Fruit fly (Drosophila melanogaster) whole organism, embryonic: ENCODE results near the gene CG4115.

Experiments used
- CG10267 ChIP-seq: fragments of 200-800 bp; sonication (Bioruptor generic); optimal IDR thresholded peaks from 2 replicates; lab custom pipeline; 2018; ENCODE audit warnings: missing biosample characterization, mild to moderate bottlenecking, missing genetic modification characterization, moderate library complexity
- CG10654 ChIP-seq: fragments of 200-800 bp; sonication (Bioruptor generic); optimal IDR thresholded peaks from 2 replicates; lab custom pipeline; 2016; ENCODE audit warnings: missing biosample characterization, missing genetic modification characterization
- CG11093 ChIP-seq: fragments of 200-800 bp; sonication (Bioruptor generic); IDR thresholded peaks from 3 replicates; pipeline ENCODE4 v1.3.6; 2022; ENCODE audit warnings: missing biosample characterization, missing genetic modification characterization
- CG12299 ChIP-seq: fragments of 200-800 bp; sonication (Bioruptor generic); optimal IDR thresholded peaks from 2 replicates; lab custom pipeline; 2018; ENCODE audit warnings: missing biosample characterization, mild to moderate bottlenecking, missing genetic modification characterization
- CG12769 ChIP-seq: fragments of 200-800 bp; sonication (Bioruptor generic); optimal IDR thresholded peaks from 2 replicates; lab custom pipeline; 2019; ENCODE audit warnings: missing biosample characterization, mild to moderate bottlenecking, missing genetic modification characterization, moderate library complexity
- CG13123 ChIP-seq: fragments of 200-800 bp; sonication (Bioruptor generic); optimal IDR thresholded peaks from 2 replicates; lab custom pipeline; 2016; ENCODE audit warnings: missing biosample characterization, missing genetic modification characterization
- CG17912 ChIP-seq: fragments of 200-800 bp; sonication (Bioruptor generic); optimal IDR thresholded peaks from 2 replicates; lab custom pipeline; 2018; ENCODE audit warnings: missing biosample characterization, mild to moderate bottlenecking, missing genetic modification characterization
- CG2199 ChIP-seq: fragments of 200-800 bp; sonication (Bioruptor generic); IDR thresholded peaks from 3 replicates; pipeline ENCODE4 v1.3.6; 2022; ENCODE audit warnings: missing biosample characterization, missing genetic modification characterization
- CG8924 ChIP-seq: fragments of 200-800 bp; optimal IDR thresholded peaks from 3 replicates; lab custom pipeline; 2019; ENCODE audit warnings: missing biosample characterization, mild to moderate bottlenecking, missing genetic modification characterization, moderate library complexity
- Doc3 ChIP-seq: fragments of 200-800 bp; sonication (Bioruptor generic); IDR thresholded peaks from 3 replicates; pipeline ENCODE4 v1.3.6; 2022; ENCODE audit warnings: missing biosample characterization, missing genetic modification characterization; ENCODE audit not compliant: partially characterized antibody
- GATAe ChIP-seq: fragments of 200-800 bp; sonication (Bioruptor generic); conservative IDR thresholded peaks from 2 replicates; pipeline ENCODE4 v1.3.6; 2022; ENCODE audit warnings: missing biosample characterization, missing genetic modification characterization
- Myb ChIP-seq: fragments of 200-800 bp; sonication (Bioruptor generic); optimal IDR thresholded peaks from 2 replicates; lab custom pipeline; 2016; ENCODE audit warnings: missing biosample characterization, missing genetic modification characterization
- Opbp ChIP-seq: fragments of 200-800 bp; sonication (Bioruptor generic); IDR thresholded peaks from 3 replicates; pipeline ENCODE4 v1.3.6; 2022; ENCODE audit warnings: missing biosample characterization, missing genetic modification characterization; ENCODE audit not compliant: partially characterized antibody
- Ptx1 ChIP-seq: fragments of 200-800 bp; sonication (Bioruptor generic); IDR thresholded peaks from 2 replicates; pipeline ENCODE4 v1.3.6; 2022; ENCODE audit warnings: missing biosample characterization, missing genetic modification characterization
- Sox102F ChIP-seq: fragments of 200-800 bp; sonication (Bioruptor generic); optimal IDR thresholded peaks from 2 replicates; lab custom pipeline; 2018; ENCODE audit warnings: missing biosample characterization, mild to moderate bottlenecking, missing genetic modification characterization, moderate library complexity
- Trl ChIP-seq, 3 experiments: fragments of >200 bp in 2 of 3; fragments of 200-800 bp in 1 of 3; sonication (Bioruptor generic) in 1 of 3; optimal IDR thresholded peaks; 2 replicates in 1 of 3; 3 replicates in 2 of 3; lab custom pipeline; 2016 to 2017; ENCODE audit warnings: missing biosample characterization in 1 of 3, missing genetic modification characterization in 1 of 3
- Usf ChIP-seq: fragments of 200-800 bp; sonication (Bioruptor generic); optimal IDR thresholded peaks from 2 replicates; lab custom pipeline; 2017; ENCODE audit warnings: missing genotype, missing biosample characterization, missing genetic modification characterization
- amos ChIP-seq: fragments of 200-800 bp; sonication (Bioruptor generic); IDR thresholded peaks from 2 replicates; pipeline ENCODE4 v1.3.6; 2022; ENCODE audit warnings: missing biosample characterization, missing genetic modification characterization; ENCODE audit not compliant: partially characterized antibody
- btn ChIP-seq: fragments of 200-800 bp; sonication (Bioruptor generic); optimal IDR thresholded peaks from 2 replicates; lab custom pipeline; 2016; ENCODE audit warnings: missing biosample characterization, missing genetic modification characterization
- cg ChIP-seq: fragments of 200-800 bp; sonication (Bioruptor generic); optimal IDR thresholded peaks from 3 replicates; lab custom pipeline; 2019; ENCODE audit warnings: missing biosample characterization, mild to moderate bottlenecking, missing genetic modification characterization, moderate library complexity
- exex ChIP-seq: fragments of 200-800 bp; sonication (Bioruptor generic); optimal IDR thresholded peaks from 4 replicates; lab custom pipeline; 2018; ENCODE audit warnings: missing biosample characterization, mild to moderate bottlenecking, missing genetic modification characterization, moderate library complexity
- lab ChIP-seq: fragments of 200-800 bp; sonication (Bioruptor generic); optimal IDR thresholded peaks from 3 replicates; lab custom pipeline; 2017; ENCODE audit warnings: missing biosample characterization, missing genetic modification characterization, mild to moderate bottlenecking, moderate library complexity, missing genetic modification reagents
- nom ChIP-seq: fragments of 200-800 bp; sonication (Bioruptor generic); optimal IDR thresholded peaks from 2 replicates; lab custom pipeline; 2017; ENCODE audit warnings: missing biosample characterization, missing genetic modification characterization, mild to moderate bottlenecking, moderate library complexity, missing genetic modification reagents
- rib ChIP-seq: fragments of 200-800 bp; sonication (Bioruptor generic); IDR thresholded peaks from 2 replicates; pipeline ENCODE4 v1.3.6; 2022; ENCODE audit warnings: missing biosample characterization, missing genetic modification characterization
- row ChIP-seq: fragments of 200-800 bp; sonication (Bioruptor generic); IDR thresholded peaks from 3 replicates; pipeline ENCODE4 v1.3.6; 2022; ENCODE audit warnings: missing biosample characterization, missing genetic modification characterization
- sima ChIP-seq: fragments of 200-800 bp; sonication (Bioruptor generic); optimal IDR thresholded peaks from 2 replicates; lab custom pipeline; 2016; ENCODE audit warnings: missing biosample characterization, missing genetic modification characterization
- sr ChIP-seq: fragments of 200-800 bp; sonication (Bioruptor generic); IDR thresholded peaks from 3 replicates; pipeline ENCODE4 v1.3.6; 2022; ENCODE audit warnings: missing biosample characterization, missing genetic modification characterization
- stwl ChIP-seq: fragments of 200-800 bp; sonication (Bioruptor generic); optimal IDR thresholded peaks from 3 replicates; lab custom pipeline; 2018; ENCODE audit warnings: missing biosample characterization, mild to moderate bottlenecking, missing genetic modification characterization, moderate library complexity
- sug ChIP-seq: fragments of 200-800 bp; optimal IDR thresholded peaks from 2 replicates; lab custom pipeline; 2019; ENCODE audit warnings: missing biosample characterization, mild to moderate bottlenecking, missing genetic modification characterization, moderate library complexity
- tio ChIP-seq: fragments of 200-800 bp; sonication (Bioruptor generic); optimal IDR thresholded peaks from 2 replicates; lab custom pipeline; 2017; ENCODE audit warnings: missing biosample characterization, missing genetic modification characterization, inconsistent platforms
- yki ChIP-seq: fragments of >200 bp; optimal IDR thresholded peaks from 3 replicates; lab custom pipeline; 2018

The CG4115 gene

dm6 chr3R:12372800-12373199, 13.0 kb downstream of the CG4115 start, which contains the start of gene GstD3:
Gene GstD3, plus strand, starts transcription at chr3R:12373068.
- TF ChIP-seq CG11093 (no peak), CG12769 (tag; lab: Kevin White, UChicago) (peak; percentile 4), CG2199 (GFP tag; lab: Robert Waterston, UW) (0 out of 3 replicates have a peak, but pooled peaks have one; percentile 44), Ptx1 (GFP tag; lab: Robert Waterston, UW) (no peak), sug (tag; lab: Kevin White, UChicago) (peak; percentile 94), Sox102F (GFP tag; lab: Kevin White, UChicago) (no peak), nom (GFP tag; lab: Kevin White, UChicago) (peak; percentile 15), cg (peak; percentile 65), Trl (optimal IDR thresholded peaks at IDR 0.05; lab: Kevin White, UChicago) (peak; percentile 12 to 31), Trl (GFP tag; optimal IDR thresholded peaks at IDR 0.05; lab: Kevin White, UChicago) (no peak), Opbp (peak; percentile 15; the same call in 1 of the 3 replicates)

dm6 chr3R:12373800-12374199, 14.0 kb downstream of the CG4115 start, which contains the start of gene GstD4:
Gene GstD4, plus strand, starts transcription at chr3R:12374100.
- no peak for TF ChIP-seq sima
- TF ChIP-seq exex (tag; lab: Kevin White, UChicago): peak; percentile 23

- TF ChIP-seq cg: peak; percentile 10
- TF ChIP-seq GATAe (GFP tag; lab: Robert Waterston, UW): no peak
- peak; percentile 62 for TF ChIP-seq exex (tag; lab: Kevin White, UChicago)
- no peak for TF ChIP-seq Doc3 (GFP tag; lab: Robert Waterston, UW)
- TF ChIP-seq amos (GFP tag; lab: Robert Waterston, UW): 0 out of 2 replicates have a peak, but pooled peaks have one; percentile 8
- TF ChIP-seq CG10267: peak; percentile 5
- peak; percentile 2 for TF ChIP-seq CG8924 (tag; lab: Kevin White, UChicago)
- peak; percentile 98 for TF ChIP-seq stwl (tag; lab: Kevin White, UChicago)
- no peak for TF ChIP-seq Opbp
Measured at dm6 chr3R:12375258-12375783, 15.5 kb downstream of the CG4115 start, which contains the start of gene GstD5. Gene GstD5, plus strand, starts transcription at chr3R:12375733.

dm6 chr3R:12376828-12377227, 17.0 kb downstream of the CG4115 start, which contains the start of gene GstD6:
Gene GstD6, plus strand, starts transcription at chr3R:12377128.
- TF ChIP-seq Usf: no peak
- no peak for TF ChIP-seq rib (GFP tag; lab: Robert Waterston, UW)
- TF ChIP-seq Myb: no peak
- TF ChIP-seq CG17912 (GFP tag; lab: Kevin White, UChicago): no peak
- TF ChIP-seq sr (GFP tag; lab: Robert Waterston, UW): no peak
- TF ChIP-seq CG13123 (GFP tag; lab: Kevin White, UChicago): no peak
- no peak for TF ChIP-seq row (GFP tag; lab: Robert Waterston, UW)
- no peak for TF ChIP-seq CG10654 (GFP tag; lab: Kevin White, UChicago)
- no peak for TF ChIP-seq btn (GFP tag; lab: Kevin White, UChicago)
- TF ChIP-seq CG12299 (tag; lab: Kevin White, UChicago): no peak

dm6 chr3R:12378200-12378599, 18.4 kb downstream of the CG4115 start, which contains the start of gene GstD7:
Gene GstD7, plus strand, starts transcription at chr3R:12378500.
- no peak for TF ChIP-seq tio (GFP tag; lab: Kevin White, UChicago)
- TF ChIP-seq lab (GFP tag; lab: Kevin White, UChicago): no peak
- TF ChIP-seq yki (lab: Kevin White, UChicago): no peak
- TF ChIP-seq, all 482 proteins: peak for 0
